Fruit fly (Drosophila melanogaster) whole organism, embryonic: ENCODE measurements around the gene RNF220.
A peak's percentile ranks its signal among the peaks of the same experiment; 100 is the strongest.

ENCODE experiments used
- Awh ChIP-seq: fragments of 200-800 bp; sonication (Bioruptor generic); IDR thresholded peaks from 2 replicates; pipeline ENCODE4, ENCODE4 v1.3.6; 2022; ENCODE audit warnings: missing biosample characterization, missing genetic modification characterization
- BEAF-32 ChIP-seq: fragments of 200-800 bp; sonication (Bioruptor generic); optimal IDR thresholded peaks from 3 replicates; lab custom pipeline; 2017; ENCODE audit warnings: missing biosample characterization, missing genetic modification characterization, mild to moderate bottlenecking, moderate library complexity, missing genetic modification reagents
- CG10431 ChIP-seq: fragments of 200-800 bp; sonication (Bioruptor generic); optimal IDR thresholded peaks from 3 replicates; lab custom pipeline; 2018; ENCODE audit warnings: missing biosample characterization, mild to moderate bottlenecking, missing genetic modification characterization
- CG10654 ChIP-seq: fragments of 200-800 bp; sonication (Bioruptor generic); optimal IDR thresholded peaks from 2 replicates; lab custom pipeline; 2016; ENCODE audit warnings: missing biosample characterization, missing genetic modification characterization
- CG11695 ChIP-seq: fragments of 200-800 bp; sonication (Bioruptor generic); IDR thresholded peaks from 3 replicates; pipeline ENCODE4 v1.3.6; 2022; ENCODE audit warnings: missing biosample characterization, missing genetic modification characterization
- CG12391 ChIP-seq: fragments of 200-800 bp; sonication (Bioruptor generic); optimal IDR thresholded peaks from 3 replicates; lab custom pipeline; 2018; ENCODE audit warnings: missing biosample characterization, mild to moderate bottlenecking, missing genetic modification characterization, moderate library complexity
- CG15073 ChIP-seq: fragments of 200-800 bp; sonication (Bioruptor generic); optimal IDR thresholded peaks from 2 replicates; lab custom pipeline; 2016; ENCODE audit warnings: missing biosample characterization, missing genetic modification characterization
- CG15479 ChIP-seq: fragments of 200-800 bp; sonication (Bioruptor generic); optimal IDR thresholded peaks from 3 replicates; lab custom pipeline; 2019; ENCODE audit warnings: missing biosample characterization, mild to moderate bottlenecking, missing genetic modification characterization, moderate library complexity
- CG1603 ChIP-seq: fragments of 200-800 bp; sonication (Bioruptor generic); optimal IDR thresholded peaks from 2 replicates; lab custom pipeline; 2019; ENCODE audit warnings: missing biosample characterization, mild to moderate bottlenecking, missing genetic modification characterization, moderate library complexity
- CG17186 ChIP-seq: fragments of 200-800 bp; sonication (Bioruptor generic); optimal IDR thresholded peaks from 3 replicates; lab custom pipeline; 2017; ENCODE audit warnings: missing biosample characterization, missing genetic modification reagents, missing genetic modification characterization
- CG18011 ChIP-seq: fragments of 200-800 bp; sonication (Bioruptor generic); optimal IDR thresholded peaks from 2 replicates; lab custom pipeline; 2017; ENCODE audit warnings: missing biosample characterization, missing genetic modification characterization, mild to moderate bottlenecking, moderate library complexity, missing genotype
- CG2116 ChIP-seq: fragments of 200-800 bp; sonication (Bioruptor generic); optimal IDR thresholded peaks from 3 replicates; lab custom pipeline; 2018; ENCODE audit warnings: missing biosample characterization, mild to moderate bottlenecking, missing genetic modification characterization
- CG34422 ChIP-seq: fragments of 200-800 bp; sonication (Bioruptor generic); IDR thresholded peaks from 3 replicates; pipeline ENCODE4 v1.3.6; 2022; ENCODE audit warnings: missing biosample characterization, missing genetic modification characterization
- CG6813 ChIP-seq: fragments of 200-800 bp; sonication (Bioruptor generic); optimal IDR thresholded peaks from 2 replicates; lab custom pipeline; 2017; ENCODE audit warnings: missing biosample characterization, missing genetic modification characterization, mild to moderate bottlenecking, moderate library complexity, missing genetic modification reagents
- CG7987 ChIP-seq: fragments of 200-800 bp; sonication (Bioruptor generic); optimal IDR thresholded peaks from 2 replicates; lab custom pipeline; 2018; ENCODE audit warnings: missing biosample characterization, mild to moderate bottlenecking, missing genetic modification characterization, moderate library complexity
- CG8089 ChIP-seq: fragments of 200-800 bp; sonication (Bioruptor generic); optimal IDR thresholded peaks from 3 replicates; lab custom pipeline; 2016; ENCODE audit warnings: missing biosample characterization, missing genetic modification characterization
- CG9727 ChIP-seq: fragments of 200-800 bp; sonication (Bioruptor generic); optimal IDR thresholded peaks from 3 replicates; lab custom pipeline; 2017; ENCODE audit warnings: missing biosample characterization, mild to moderate bottlenecking, missing genetic modification characterization
- CG9797 ChIP-seq: fragments of 200-800 bp; sonication (Bioruptor generic); optimal IDR thresholded peaks from 3 replicates; lab custom pipeline; 2018; ENCODE audit warnings: missing biosample characterization, mild to moderate bottlenecking, missing genetic modification characterization
- Camta ChIP-seq: fragments of 200-800 bp; sonication (Bioruptor generic); optimal IDR thresholded peaks from 2 replicates; lab custom pipeline; 2016; ENCODE audit warnings: missing biosample characterization, missing genetic modification characterization
- Dp ChIP-seq: fragments of 200-800 bp; sonication (Bioruptor generic); optimal IDR thresholded peaks from 2 replicates; lab custom pipeline; 2018; ENCODE audit warnings: missing biosample characterization, mild to moderate bottlenecking, missing genetic modification characterization, moderate library complexity
- E2f2 ChIP-seq: fragments of 200-800 bp; sonication (Bioruptor generic); IDR thresholded peaks from 2 replicates; pipeline ENCODE4 v1.3.6; 2022; ENCODE audit warnings: missing biosample characterization, missing genetic modification characterization
- Elba2 ChIP-seq: fragments of 200-800 bp; sonication (Bioruptor generic); optimal IDR thresholded peaks from 3 replicates; lab custom pipeline; 2016; ENCODE audit warnings: missing biosample characterization, missing genetic modification characterization
- HLH4C ChIP-seq: fragments of 200-800 bp; sonication (Bioruptor generic); IDR thresholded peaks from 3 replicates; pipeline ENCODE4 v1.3.6; 2022; ENCODE audit warnings: missing biosample characterization, missing genetic modification characterization; ENCODE audit not compliant: partially characterized antibody
- HLHmδ ChIP-seq: fragments of 200-800 bp; sonication (Bioruptor generic); optimal IDR thresholded peaks from 2 replicates; lab custom pipeline; 2018; ENCODE audit warnings: missing biosample characterization, mild to moderate bottlenecking, missing genetic modification characterization, moderate library complexity
- MESR4 ChIP-seq: fragments of 200-800 bp; sonication (Bioruptor generic); optimal IDR thresholded peaks from 2 replicates; lab custom pipeline; 2018; ENCODE audit warnings: missing biosample characterization, mild to moderate bottlenecking, missing genetic modification characterization, moderate library complexity
- Med ChIP-seq: fragments of 200-800 bp; sonication (Bioruptor generic); peaks from one replicate; lab custom pipeline; 2016; ENCODE audit warnings: missing biosample characterization, missing genetic modification characterization, mild to moderate bottlenecking, inconsistent platforms, moderate library complexity
- Myb ChIP-seq: fragments of 200-800 bp; sonication (Bioruptor generic); optimal IDR thresholded peaks from 2 replicates; lab custom pipeline; 2016; ENCODE audit warnings: missing biosample characterization, missing genetic modification characterization
- Nf-YC ChIP-seq: fragments of 200-800 bp; optimal IDR thresholded peaks from 3 replicates; lab custom pipeline; 2019; ENCODE audit warnings: missing biosample characterization, mild to moderate bottlenecking, missing genetic modification characterization, moderate library complexity
- Pdp1 ChIP-seq, 2 experiments: fragments of 200-800 bp; sonication (Bioruptor generic); optimal IDR thresholded peaks; 3 replicates each; lab custom pipeline; 2016; ENCODE audit warnings: missing biosample characterization in 2 of 2, missing genetic modification characterization in 2 of 2, mild to moderate bottlenecking in 1 of 2, moderate library complexity in 1 of 2
- Rfx ChIP-seq: fragments of 200-800 bp; sonication (Bioruptor generic); IDR thresholded peaks from 2 replicates; pipeline ENCODE4 v1.3.6; 2022; ENCODE audit warnings: missing biosample characterization, missing genetic modification characterization
- Scr ChIP-seq: fragments of 200-800 bp; sonication (Bioruptor generic); IDR thresholded peaks from 2 replicates; pipeline ENCODE4 v1.3.6; 2022; ENCODE audit warnings: missing biosample characterization, missing genetic modification characterization; ENCODE audit not compliant: partially characterized antibody
- Sin3A ChIP-seq: fragments of >200 bp; optimal IDR thresholded peaks from 2 replicates; lab custom pipeline; 2018
- YL-1 ChIP-seq: fragments of 200-800 bp; sonication (Bioruptor generic); optimal IDR thresholded peaks from 3 replicates; lab custom pipeline; 2017; ENCODE audit warnings: missing biosample characterization, mild to moderate bottlenecking, missing genetic modification characterization
- bbx ChIP-seq: fragments of 200-800 bp; sonication (Bioruptor generic); IDR thresholded peaks from 2 replicates; pipeline ENCODE4 v1.3.6; 2022; ENCODE audit warnings: missing biosample characterization, missing genetic modification characterization; ENCODE audit not compliant: partially characterized antibody
- crp ChIP-seq, 2 experiments: fragments of 200-800 bp; sonication (Bioruptor generic); optimal IDR thresholded peaks; 2 replicates in 1 of 2; 3 replicates in 1 of 2; lab custom pipeline; 2017; ENCODE audit warnings: missing biosample characterization in 2 of 2, missing genetic modification characterization in 2 of 2, mild to moderate bottlenecking in 1 of 2, moderate library complexity in 1 of 2
- esg ChIP-seq: fragments of 200-800 bp; sonication (Bioruptor generic); conservative IDR thresholded peaks from 2 replicates; pipeline ENCODE4 v1.3.6; 2022; ENCODE audit warnings: missing biosample characterization, missing genetic modification characterization
- ftz-f1 ChIP-seq: fragments of 200-800 bp; sonication (Bioruptor generic); optimal IDR thresholded peaks from 2 replicates; lab custom pipeline; 2016; ENCODE audit warnings: missing biosample characterization, missing genetic modification characterization
- inv ChIP-seq: fragments of 200-800 bp; sonication (Bioruptor generic); IDR thresholded peaks from 2 replicates; pipeline ENCODE4 v1.3.6; 2022; ENCODE audit warnings: missing biosample characterization, missing genetic modification characterization; ENCODE audit not compliant: partially characterized antibody
- kah ChIP-seq: fragments of 200-800 bp; sonication (Bioruptor generic); optimal IDR thresholded peaks from 2 replicates; lab custom pipeline; 2018; ENCODE audit warnings: missing biosample characterization, mild to moderate bottlenecking, missing genetic modification characterization
- nerfin-1 ChIP-seq: fragments of 200-800 bp; sonication (Bioruptor generic); optimal IDR thresholded peaks from 3 replicates; lab custom pipeline; 2019; ENCODE audit warnings: missing biosample characterization, mild to moderate bottlenecking, missing genetic modification characterization, moderate library complexity
- phol ChIP-seq: fragments of 200-800 bp; sonication (Bioruptor generic); optimal IDR thresholded peaks from 3 replicates; lab custom pipeline; 2018; ENCODE audit warnings: missing biosample characterization, mild to moderate bottlenecking, missing genetic modification characterization, moderate library complexity
- row ChIP-seq: fragments of 200-800 bp; sonication (Bioruptor generic); IDR thresholded peaks from 3 replicates; pipeline ENCODE4 v1.3.6; 2022; ENCODE audit warnings: missing biosample characterization, missing genetic modification characterization
- sens ChIP-seq: fragments of 200-800 bp; sonication (Bioruptor generic); peaks from one replicate; lab custom pipeline; 2016; ENCODE audit warnings: missing biosample characterization, missing genetic modification characterization
- sim ChIP-seq: fragments of 200-800 bp; sonication (Bioruptor generic); IDR thresholded peaks from 2 replicates; pipeline ENCODE4 v1.3.6; 2022; ENCODE audit warnings: missing biosample characterization, missing genetic modification characterization
- slp2 ChIP-seq: fragments of 200-800 bp; sonication (Bioruptor generic); optimal IDR thresholded peaks from 2 replicates; lab custom pipeline; 2016; ENCODE audit warnings: missing biosample characterization, missing genetic modification characterization
- sna ChIP-seq: fragments of 200-800 bp; sonication (Bioruptor generic); IDR thresholded peaks from 2 replicates; pipeline ENCODE4 v1.3.6; 2022; ENCODE audit warnings: missing biosample characterization, missing genetic modification characterization; ENCODE audit not compliant: partially characterized antibody
- stwl ChIP-seq: fragments of 200-800 bp; sonication (Bioruptor generic); optimal IDR thresholded peaks from 3 replicates; lab custom pipeline; 2018; ENCODE audit warnings: missing biosample characterization, mild to moderate bottlenecking, missing genetic modification characterization, moderate library complexity
- vvl ChIP-seq: fragments of 200-800 bp; sonication (Bioruptor generic); IDR thresholded peaks from 2 replicates; pipeline ENCODE4 v1.3.6; 2022; ENCODE audit warnings: missing biosample characterization, missing genetic modification characterization

Gene RNF220

DNA sequence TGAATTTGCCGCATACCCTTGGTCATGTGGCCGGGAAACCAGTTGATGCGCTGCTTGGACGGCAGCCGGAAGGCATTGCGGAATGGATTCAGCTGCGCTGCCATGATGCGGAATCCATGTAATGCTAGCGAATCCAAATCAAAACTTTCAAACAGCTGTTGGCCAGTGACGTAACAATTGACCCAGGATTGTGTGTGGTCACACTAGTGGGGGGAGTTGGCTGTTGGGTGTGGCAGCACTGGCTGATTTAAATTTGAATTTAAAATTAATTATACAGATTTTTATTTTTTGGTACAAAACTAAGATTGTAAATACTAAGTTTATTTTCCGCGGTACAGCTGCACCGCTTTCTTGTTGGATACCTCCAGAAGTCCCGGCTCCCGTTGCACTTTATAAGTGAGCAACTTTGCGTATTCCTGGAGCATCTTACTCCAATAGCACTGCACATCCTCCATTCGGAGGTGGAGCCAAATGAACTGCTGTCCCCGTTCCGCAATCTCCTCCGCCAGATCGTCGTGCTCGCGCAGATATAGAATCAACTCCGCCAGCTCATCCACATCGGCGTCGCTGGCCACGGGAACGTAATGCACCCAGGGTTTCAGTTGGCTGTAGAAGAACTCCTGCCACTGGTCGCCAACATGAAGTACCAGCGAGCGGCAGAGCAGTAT is 21.3 kb upstream of the RNF220 start, which contains the start of gene CG17141 (continued):
- TF ChIP-seq HLH4C (GFP tag; lab: Robert Waterston, UW), result peak; percentile 22; the same call in 1 of the 3 replicates
- peak; percentile 97 for TF ChIP-seq E2f2 (GFP tag; lab: Robert Waterston, UW)
- TF ChIP-seq BEAF-32 (GFP tag; lab: Kevin White, UChicago), result peak; percentile 39
- peak; percentile 32 for TF ChIP-seq phol (tag; lab: Kevin White, UChicago)
- peak; percentile 52 for TF ChIP-seq CG9797 (GFP tag; lab: Kevin White, UChicago)
- 0 out of 2 replicates have a peak, but pooled peaks have one; percentile 28 for TF ChIP-seq bbx (GFP tag; lab: Robert Waterston, UW)
- no peak for TF ChIP-seq CG18011
- TF ChIP-seq crp (GFP tag; optimal IDR thresholded peaks at IDR 0.05; lab: Kevin White, UChicago), result peak; percentile 71 to 96
- no peak for TF ChIP-seq Nf-YC (tag; lab: Kevin White, UChicago)
- no peak for TF ChIP-seq inv
- peak; percentile 87 for TF ChIP-seq Myb (GFP tag; lab: Kevin White, UChicago)
- TF ChIP-seq sim (GFP tag; lab: Robert Waterston, UW), result no peak
- TF ChIP-seq CG17186 (GFP tag; lab: Kevin White, UChicago), result peak; percentile 50
- no peak for TF ChIP-seq Camta (GFP tag; lab: Kevin White, UChicago)
- peak; percentile 26 for TF ChIP-seq stwl (tag; lab: Kevin White, UChicago)
- TF ChIP-seq row (GFP tag; lab: Robert Waterston, UW), result peak; percentile 12; the same call in 1 of the 3 replicates
- no peak for TF ChIP-seq CG15073 (GFP tag; lab: Kevin White, UChicago)
- TF ChIP-seq YL-1 (GFP tag; lab: Kevin White, UChicago), result peak; percentile 67
- TF ChIP-seq Sin3A, result peak; percentile 22
- peak; percentile 73 for TF ChIP-seq Med (GFP tag; lab: Kevin White, UChicago)
- no peak for TF ChIP-seq CG8089 (GFP tag; lab: Kevin White, UChicago)
- TF ChIP-seq CG10431 (GFP tag; lab: Kevin White, UChicago), result peak; percentile 9
- peak; percentile 28; the same call in 1 of the 3 replicates for TF ChIP-seq CG34422 (GFP tag; lab: Robert Waterston, UW)
- peak; percentile 27; the same call in 1 of the 2 replicates for TF ChIP-seq sna
- peak; percentile 25 for TF ChIP-seq kah (GFP tag; lab: Kevin White, UChicago)
- TF ChIP-seq Dp, result peak; percentile 97
- TF ChIP-seq slp2 (GFP tag; lab: Kevin White, UChicago), result no peak
- peak; percentile 32 for TF ChIP-seq CG2116
- no peak for TF ChIP-seq CG6813 (GFP tag; lab: Kevin White, UChicago)
- TF ChIP-seq ftz-f1, result no peak
- TF ChIP-seq MESR4 (GFP tag; lab: Kevin White, UChicago), result peak; percentile 77
- TF ChIP-seq esg (GFP tag; lab: Robert Waterston, UW), result no peak
- TF ChIP-seq nerfin-1 (tag; lab: Kevin White, UChicago), result no peak
- no peak for TF ChIP-seq CG12391 (tag; lab: Kevin White, UChicago)
- no peak for TF ChIP-seq CG10654 (GFP tag; lab: Kevin White, UChicago)
- TF ChIP-seq CG1603, result peak; percentile 57
- TF ChIP-seq sens (GFP tag; lab: Kevin White, UChicago), result peak; percentile 74
- no peak for TF ChIP-seq Elba2 (GFP tag; lab: Kevin White, UChicago)
- no peak for TF ChIP-seq Awh (GFP tag; lab: Robert Waterston, UW)
- TF ChIP-seq CG7987 (GFP tag; lab: Kevin White, UChicago), result peak; percentile 41
- no peak for TF ChIP-seq CG15479 (GFP tag; lab: Kevin White, UChicago)
- peak; percentile 31; the same call in 1 of the 2 replicates for TF ChIP-seq Scr (GFP tag; lab: Robert Waterston, UW)
- peak in 1 of 2 experiments; percentile 99 for TF ChIP-seq Pdp1 (GFP tag; optimal IDR thresholded peaks at IDR 0.05; lab: Kevin White, UChicago)
- 0 out of 2 replicates have a peak, but pooled peaks have one; percentile 22 for TF ChIP-seq Rfx (GFP tag; lab: Robert Waterston, UW)
- peak; percentile 70 for TF ChIP-seq HLHmδ
- no peak for TF ChIP-seq CG9727 (GFP tag; lab: Kevin White, UChicago)
- 0 out of 3 replicates have a peak, but pooled peaks have one; percentile 13 for TF ChIP-seq CG11695 (GFP tag; lab: Robert Waterston, UW)
- peak; percentile 83 for TF ChIP-seq vvl (GFP tag; lab: Robert Waterston, UW)
